Comparison of ENCODE assay signal across 1 fruit fly cellular context in the genomic region with DNA sequence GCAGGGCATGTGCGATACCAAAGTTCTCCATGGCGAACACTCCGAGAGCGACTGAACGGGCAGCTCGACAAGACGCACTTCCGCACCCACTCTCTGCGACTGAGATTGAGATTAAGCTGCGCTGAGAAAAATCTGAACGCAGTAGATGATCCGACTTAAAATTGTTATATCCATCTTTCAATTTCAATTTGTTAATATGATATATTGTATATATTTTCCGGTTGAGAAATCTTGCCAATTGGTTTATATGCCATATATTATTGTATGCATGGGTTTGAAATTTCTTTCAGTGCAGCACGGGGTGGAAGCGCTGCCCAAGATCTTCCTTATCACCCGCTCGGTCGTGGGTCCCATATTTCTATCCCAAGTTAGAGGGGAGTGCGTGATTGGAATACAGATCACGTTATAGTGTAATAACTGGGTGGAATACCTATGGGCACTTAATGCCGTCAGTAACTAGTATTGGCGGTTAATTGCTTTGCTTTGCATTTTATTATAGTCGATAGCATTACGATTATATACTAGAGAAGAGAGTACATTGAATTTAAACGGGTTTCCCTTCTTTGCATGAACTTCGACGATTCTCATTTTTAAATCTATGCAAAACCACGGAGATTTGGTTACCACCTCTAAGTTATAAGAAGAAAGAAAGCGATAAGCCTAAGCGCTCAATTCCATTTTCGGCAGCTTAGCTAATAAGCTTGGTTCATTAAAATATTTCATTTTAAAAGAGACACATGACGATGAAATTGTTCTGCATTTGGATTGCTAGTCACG.
A peak's percentile ranks its signal among the peaks of the same experiment; 100 is the strongest.
TF ChIP-seq lines count a peak whose summit lies in the region.

A gene (minus strand): TSS at position 57 of the 777 bp plus-strand sequence.
A gene (plus strand): TSS at position 727 of the 777 bp plus-strand sequence.

TF ChIP-seq in whole organism, embryonic, 481 proteins besides CTCF, POLR2A, EP300 and RAD21 (continued from another document and continues in another):
- peak; percentile 16 for TF ChIP-seq Sry-δ (GFP tag; optimal IDR thresholded peaks at IDR 0.05; lab: Kevin White, UChicago)
- peak; percentile 86; the same call in 2 of the 3 replicates for TF ChIP-seq CG11695 (GFP tag; IDR thresholded peaks at IDR 0.05; lab: Robert Waterston, UW)
- peak; percentile 86 for TF ChIP-seq Meics (GFP tag; optimal IDR thresholded peaks at IDR 0.05; lab: Kevin White, UChicago)
- TF ChIP-seq E2f1 (GFP tag; IDR thresholded peaks at IDR 0.05; lab: Robert Waterston, UW): peak; percentile 82
- TF ChIP-seq Dip3 (GFP tag; optimal IDR thresholded peaks at IDR 0.05; lab: Kevin White, UChicago): peak; percentile 53
- no peak for TF ChIP-seq nerfin-2 (GFP tag; IDR thresholded peaks at IDR 0.05; lab: Robert Waterston, UW; ENCODE audit: partially characterized antibody)
- no peak for TF ChIP-seq dm (GFP tag; optimal IDR thresholded peaks at IDR 0.05; lab: Kevin White, UChicago)
- TF ChIP-seq CG7963 (GFP tag; IDR thresholded peaks at IDR 0.05; lab: Robert Waterston, UW; ENCODE audit: partially characterized antibody): no peak
- TF ChIP-seq croc (GFP tag; conservative IDR thresholded peaks at IDR 0.05; lab: Robert Waterston, UW): peak; percentile 72
- peak; percentile 24 for TF ChIP-seq CG4707 (GFP tag; optimal IDR thresholded peaks at IDR 0.05; lab: Kevin White, UChicago)
- TF ChIP-seq phol (tag; optimal IDR thresholded peaks at IDR 0.05; lab: Kevin White, UChicago): peak; percentile 78
- peak; percentile 66 for TF ChIP-seq sens-2 (GFP tag; IDR thresholded peaks at IDR 0.05; lab: Robert Waterston, UW)
- peak; percentile 71 for TF ChIP-seq CG14667 (GFP tag; IDR thresholded peaks at IDR 0.05; lab: Robert Waterston, UW)
- TF ChIP-seq org-1 (GFP tag; optimal IDR thresholded peaks at IDR 0.05; lab: Kevin White, UChicago): peak; percentile 80
- TF ChIP-seq CG13424 (tag; optimal IDR thresholded peaks at IDR 0.05; lab: Kevin White, UChicago): peak; percentile 76
- no peak for TF ChIP-seq Doc3 (GFP tag; IDR thresholded peaks at IDR 0.05; lab: Robert Waterston, UW; ENCODE audit: partially characterized antibody)
- TF ChIP-seq Atf6 (GFP tag; IDR thresholded peaks at IDR 0.05; lab: Robert Waterston, UW): peak; percentile 78
- no peak for TF ChIP-seq HmgD (GFP tag; optimal IDR thresholded peaks at IDR 0.05; lab: Kevin White, UChicago)
- TF ChIP-seq CG12391 (tag; optimal IDR thresholded peaks at IDR 0.05; lab: Kevin White, UChicago): peak; percentile 81
- no peak for TF ChIP-seq Nf-YC (tag; optimal IDR thresholded peaks at IDR 0.05; lab: Kevin White, UChicago)
- TF ChIP-seq CG9817 (tag; optimal IDR thresholded peaks at IDR 0.05; lab: Kevin White, UChicago): peak; percentile 66
- peak; percentile 53 for TF ChIP-seq CG10147 (GFP tag; optimal IDR thresholded peaks at IDR 0.05; lab: Kevin White, UChicago)
- peak; percentile 76 for TF ChIP-seq CG8388 (GFP tag; optimal IDR thresholded peaks at IDR 0.05; lab: Kevin White, UChicago)
- TF ChIP-seq pb (GFP tag; optimal IDR thresholded peaks at IDR 0.05; lab: Kevin White, UChicago): no peak
- peak; percentile 80 for TF ChIP-seq sisA (GFP tag; IDR thresholded peaks at IDR 0.05; lab: Robert Waterston, UW)
- TF ChIP-seq MTF-1 (GFP tag; optimal IDR thresholded peaks at IDR 0.05; lab: Kevin White, UChicago; ENCODE audit: borderline replicate concordance): peak; percentile 53
- peak; percentile 54 for TF ChIP-seq CG18764 (GFP tag; optimal IDR thresholded peaks at IDR 0.05; lab: Kevin White, UChicago)
- peak; percentile 79 for TF ChIP-seq HLH3B (GFP tag; IDR thresholded peaks at IDR 0.05; lab: Robert Waterston, UW)
- peak; percentile 25 for TF ChIP-seq CG1792 (GFP tag; optimal IDR thresholded peaks at IDR 0.05; lab: Kevin White, UChicago)
- peak; percentile 78 for TF ChIP-seq ranshi (GFP tag; IDR thresholded peaks at IDR 0.05; lab: Robert Waterston, UW)
- no peak for TF ChIP-seq her (GFP tag; optimal IDR thresholded peaks at IDR 0.05; lab: Kevin White, UChicago)
- TF ChIP-seq CG31388 (GFP tag; optimal IDR thresholded peaks at IDR 0.05; lab: Kevin White, UChicago): peak; percentile 43
- TF ChIP-seq esg (GFP tag; conservative IDR thresholded peaks at IDR 0.05; lab: Robert Waterston, UW): peak; percentile 68
- no peak for TF ChIP-seq Hey (tag; optimal IDR thresholded peaks at IDR 0.05; lab: Kevin White, UChicago)
- peak; percentile 69 for TF ChIP-seq CG13775 (GFP tag; optimal IDR thresholded peaks at IDR 0.05; lab: Kevin White, UChicago)
- peak; percentile 4 for TF ChIP-seq disco-r (GFP tag; optimal IDR thresholded peaks at IDR 0.05; lab: Kevin White, UChicago)
- peak; percentile 40 for TF ChIP-seq Camta (GFP tag; optimal IDR thresholded peaks at IDR 0.05; lab: Kevin White, UChicago)
- TF ChIP-seq Usf (GFP tag; optimal IDR thresholded peaks at IDR 0.05; lab: Kevin White, UChicago): peak; percentile 48
- peak; percentile 44 for TF ChIP-seq zfh2 (GFP tag; optimal IDR thresholded peaks at IDR 0.05; lab: Kevin White, UChicago)
- peak; percentile 72 for TF ChIP-seq CG6765 (GFP tag; optimal IDR thresholded peaks at IDR 0.05; lab: Kevin White, UChicago)
- peak; percentile 57 for TF ChIP-seq ewg (GFP tag; optimal IDR thresholded peaks at IDR 0.05; lab: Kevin White, UChicago)
- TF ChIP-seq CG7786 (GFP tag; optimal IDR thresholded peaks at IDR 0.05; lab: Kevin White, UChicago): peak; percentile 43
- no peak for TF ChIP-seq fru (optimal IDR thresholded peaks at IDR 0.05; lab: Kevin White, UChicago)
- peak; percentile 83 for TF ChIP-seq unpg (GFP tag; optimal IDR thresholded peaks at IDR 0.05; lab: Kevin White, UChicago)
- TF ChIP-seq jumu (GFP tag; optimal IDR thresholded peaks at IDR 0.05; lab: Kevin White, UChicago): peak; percentile 34
- TF ChIP-seq CG11093 (GFP tag; IDR thresholded peaks at IDR 0.05; lab: Robert Waterston, UW): peak; percentile 77; the same call in 2 of the 3 replicates
- peak; percentile 40 for TF ChIP-seq tio (GFP tag; optimal IDR thresholded peaks at IDR 0.05; lab: Kevin White, UChicago)
- TF ChIP-seq CG3163 (GFP tag; optimal IDR thresholded peaks at IDR 0.05; lab: Kevin White, UChicago): no peak
- peak; percentile 79 for TF ChIP-seq CG15269 (tag; optimal IDR thresholded peaks at IDR 0.05; lab: Kevin White, UChicago)
- TF ChIP-seq stc (GFP tag; IDR thresholded peaks at IDR 0.05; lab: Robert Waterston, UW): peak; percentile 67; the same call in 1 of the 2 replicates
- no peak for TF ChIP-seq CG10565 (GFP tag; optimal IDR thresholded peaks at IDR 0.05; lab: Kevin White, UChicago)
- peak; percentile 49 for TF ChIP-seq kah (GFP tag; optimal IDR thresholded peaks at IDR 0.05; lab: Kevin White, UChicago)
- peak in 1 of 2 experiments; percentile 28 for TF ChIP-seq Hr51 (GFP tag; optimal IDR thresholded peaks at IDR 0.05; lab: Kevin White, UChicago)
- TF ChIP-seq Gsc (GFP tag; IDR thresholded peaks at IDR 0.05; lab: Robert Waterston, UW): peak; percentile 49
- TF ChIP-seq ro (GFP tag; IDR thresholded peaks at IDR 0.05; lab: Robert Waterston, UW): no peak
- no peak for TF ChIP-seq sc (optimal IDR thresholded peaks at IDR 0.05; lab: Kevin White, UChicago)
- peak; percentile 42 for TF ChIP-seq sc (GFP tag; optimal IDR thresholded peaks at IDR 0.05; lab: Kevin White, UChicago)
- TF ChIP-seq yki (optimal IDR thresholded peaks at IDR 0.05; lab: Kevin White, UChicago): no peak
- no peak for TF ChIP-seq CG16813 (GFP tag; IDR thresholded peaks at IDR 0.05; lab: Robert Waterston, UW; ENCODE audit: partially characterized antibody)
- no peak; the same call in 1 of the 2 replicates for TF ChIP-seq Lim3 (GFP tag; IDR thresholded peaks at IDR 0.05; lab: Robert Waterston, UW)
- TF ChIP-seq Nf-YA (GFP tag; IDR thresholded peaks at IDR 0.05; lab: Robert Waterston, UW): peak; percentile 67
- no peak for TF ChIP-seq CG10321 (GFP tag; IDR thresholded peaks at IDR 0.05; lab: Robert Waterston, UW)
- no peak for TF ChIP-seq luna (GFP tag; optimal IDR thresholded peaks at IDR 0.05; lab: Kevin White, UChicago)
- TF ChIP-seq CG11560 (tag; IDR thresholded peaks at IDR 0.05; lab: Robert Waterston, UW): peak; percentile 79
- peak; percentile 79 for TF ChIP-seq CG4820 (GFP tag; optimal IDR thresholded peaks at IDR 0.05; lab: Kevin White, UChicago)
- peak; percentile 56; the same call in 2 of the 3 replicates for TF ChIP-seq Aef1 (GFP tag; IDR thresholded peaks at IDR 0.05; lab: Robert Waterston, UW)
- TF ChIP-seq grn (GFP tag; optimal IDR thresholded peaks at IDR 0.05; lab: Kevin White, UChicago): peak; percentile 23
- TF ChIP-seq gsb-n (tag; optimal IDR thresholded peaks at IDR 0.05; lab: Kevin White, UChicago): peak; percentile 66
- TF ChIP-seq slp2 (GFP tag; optimal IDR thresholded peaks at IDR 0.05; lab: Kevin White, UChicago): no peak
- peak; percentile 93 for TF ChIP-seq vvl (GFP tag; IDR thresholded peaks at IDR 0.05; lab: Robert Waterston, UW)
- TF ChIP-seq Stat92E (GFP tag; optimal IDR thresholded peaks at IDR 0.05; lab: Kevin White, UChicago): no peak
- TF ChIP-seq Gug (GFP tag; IDR thresholded peaks at IDR 0.05; lab: Robert Waterston, UW): peak; percentile 58; the same call in 3 of the 4 replicates
- TF ChIP-seq Side (GFP tag; optimal IDR thresholded peaks at IDR 0.05; lab: Kevin White, UChicago): peak; percentile 16
- peak; percentile 68; the same call in 1 of the 3 replicates for TF ChIP-seq so (GFP tag; IDR thresholded peaks at IDR 0.05; lab: Robert Waterston, UW)
- peak; percentile 56 for TF ChIP-seq CrebB (tag; optimal IDR thresholded peaks at IDR 0.05; lab: Kevin White, UChicago)
- peak; percentile 84 for TF ChIP-seq zfh1 (GFP tag; IDR thresholded peaks at IDR 0.05; lab: Robert Waterston, UW)
- no peak for TF ChIP-seq lov (optimal IDR thresholded peaks at IDR 0.05; lab: Kevin White, UChicago)
- peak; percentile 72; the same call in 1 of the 3 replicates for TF ChIP-seq lov (GFP tag; IDR thresholded peaks at IDR 0.05; lab: Robert Waterston, UW)
- TF ChIP-seq Neu2 (GFP tag; optimal IDR thresholded peaks at IDR 0.05; lab: Kevin White, UChicago; ENCODE audit: borderline replicate concordance): no peak
- TF ChIP-seq ems (GFP tag; optimal IDR thresholded peaks at IDR 0.05; lab: Kevin White, UChicago): peak; percentile 63
- TF ChIP-seq Sry-β (GFP tag; optimal IDR thresholded peaks at IDR 0.05; lab: Kevin White, UChicago): no peak
- peak; percentile 26 for TF ChIP-seq CG2116 (GFP tag; optimal IDR thresholded peaks at IDR 0.05; lab: Kevin White, UChicago)
- TF ChIP-seq lab (GFP tag; optimal IDR thresholded peaks at IDR 0.05; lab: Kevin White, UChicago): peak; percentile 93
- TF ChIP-seq CG18262 (tag; optimal IDR thresholded peaks at IDR 0.05; lab: Kevin White, UChicago): peak; percentile 84
- TF ChIP-seq CG9215 (GFP tag; IDR thresholded peaks at IDR 0.05; lab: Robert Waterston, UW): peak; percentile 69
- peak; percentile 58 for TF ChIP-seq CG9932 (GFP tag; IDR thresholded peaks at IDR 0.05; lab: Robert Waterston, UW)
- peak; percentile 73 for TF ChIP-seq CG4404 (GFP tag; IDR thresholded peaks at IDR 0.05; lab: Robert Waterston, UW)
- no peak for TF ChIP-seq pros (GFP tag; optimal IDR thresholded peaks at IDR 0.05; lab: Kevin White, UChicago)
- peak; percentile 65 for TF ChIP-seq mam (GFP tag; optimal IDR thresholded peaks at IDR 0.05; lab: Kevin White, UChicago)
- peak; percentile 87 for TF ChIP-seq ara (GFP tag; IDR thresholded peaks at IDR 0.05; lab: Robert Waterston, UW)
- peak; percentile 49 for TF ChIP-seq CG9437 (GFP tag; optimal IDR thresholded peaks at IDR 0.05; lab: Kevin White, UChicago)
- peak; percentile 45 for TF ChIP-seq salm (tag; optimal IDR thresholded peaks at IDR 0.05; lab: Kevin White, UChicago)
- peak; percentile 78 for TF ChIP-seq caup (GFP tag; optimal IDR thresholded peaks at IDR 0.05; lab: Kevin White, UChicago; ENCODE audit: severe bottlenecking)
- peak; percentile 77 for TF ChIP-seq scrt (GFP tag; optimal IDR thresholded peaks at IDR 0.05; lab: Kevin White, UChicago)
- TF ChIP-seq ash1 (GFP tag; optimal IDR thresholded peaks at IDR 0.05; lab: Kevin White, UChicago): no peak
- TF ChIP-seq toy (GFP tag; IDR thresholded peaks at IDR 0.05; lab: Robert Waterston, UW): peak; percentile 41; the same call in 1 of the 2 replicates
- peak; percentile 71 for TF ChIP-seq CG15514 (GFP tag; optimal IDR thresholded peaks at IDR 0.05; lab: Kevin White, UChicago)
- TF ChIP-seq CG2712 (tag; optimal IDR thresholded peaks at IDR 0.05; lab: Kevin White, UChicago): peak; percentile 87
- peak; percentile 77 for TF ChIP-seq Mrtf (GFP tag; IDR thresholded peaks at IDR 0.05; lab: Robert Waterston, UW)
- TF ChIP-seq CG18599 (GFP tag; optimal IDR thresholded peaks at IDR 0.05; lab: Kevin White, UChicago): peak; percentile 94
- peak; percentile 65 for TF ChIP-seq CG15696 (tag; optimal IDR thresholded peaks at IDR 0.05; lab: Kevin White, UChicago)
- TF ChIP-seq Deaf1 (tag; optimal IDR thresholded peaks at IDR 0.05; lab: Kevin White, UChicago): peak; percentile 44
- peak; percentile 71 for TF ChIP-seq CG7357 (GFP tag; IDR thresholded peaks at IDR 0.05; lab: Robert Waterston, UW)
- peak; percentile 72 for TF ChIP-seq CG14014 (GFP tag; IDR thresholded peaks at IDR 0.05; lab: Robert Waterston, UW)
- no peak for TF ChIP-seq abd-A (tag; optimal IDR thresholded peaks at IDR 0.05; lab: Kevin White, UChicago)
- peak; percentile 71 for TF ChIP-seq vfl (GFP tag; optimal IDR thresholded peaks at IDR 0.05; lab: Kevin White, UChicago)
- TF ChIP-seq Dll (GFP tag; IDR thresholded peaks at IDR 0.05; lab: Robert Waterston, UW; ENCODE audit: partially characterized antibody): 0 out of 4 replicates have a peak, but pooled peaks have one; percentile 43
- TF ChIP-seq sqz (GFP tag; optimal IDR thresholded peaks at IDR 0.05; lab: Kevin White, UChicago): no peak
- peak; percentile 73 for TF ChIP-seq ttk (GFP tag; IDR thresholded peaks at IDR 0.05; lab: Robert Waterston, UW)
- TF ChIP-seq CG30020 (tag; optimal IDR thresholded peaks at IDR 0.05; lab: Kevin White, UChicago): no peak
- TF ChIP-seq dimm (GFP tag; IDR thresholded peaks at IDR 0.05; lab: Robert Waterston, UW): peak; percentile 40; the same call in 1 of the 2 replicates
- no peak for TF ChIP-seq CG9876 (GFP tag; optimal IDR thresholded peaks at IDR 0.05; lab: Kevin White, UChicago)
- TF ChIP-seq Ssrp (tag; optimal IDR thresholded peaks at IDR 0.05; lab: Kevin White, UChicago): peak; percentile 75
- TF ChIP-seq Elba2 (GFP tag; optimal IDR thresholded peaks at IDR 0.05; lab: Kevin White, UChicago): no peak
- peak; percentile 24 for TF ChIP-seq CG17802 (tag; optimal IDR thresholded peaks at IDR 0.05; lab: Kevin White, UChicago)
- peak; percentile 44 for TF ChIP-seq Vsx1 (GFP tag; optimal IDR thresholded peaks at IDR 0.05; lab: Kevin White, UChicago)
- no peak for TF ChIP-seq TFAM (GFP tag; optimal IDR thresholded peaks at IDR 0.05; lab: Kevin White, UChicago)
- TF ChIP-seq Bdp1 (GFP tag; optimal IDR thresholded peaks at IDR 0.05; lab: Kevin White, UChicago): peak; percentile 8
- peak; percentile 66 for TF ChIP-seq onecut (GFP tag; IDR thresholded peaks at IDR 0.05; lab: Robert Waterston, UW)
- peak; percentile 79 for TF ChIP-seq Dbx (GFP tag; IDR thresholded peaks at IDR 0.05; lab: Robert Waterston, UW)
